Worm (Caenorhabditis elegans) whole organism, young adult: Measurements from ENCODE around the gene K02H11.9.

Experiments used
- B0336.3 ChIP-seq: fragments of 200-800 bp; sonication (Bioruptor generic); IDR thresholded peaks from 2 replicates; pipeline ENCODE4 v1.3.6; 2022; ENCODE audit warnings: missing genetic modification characterization, missing compliant biosample characterization
- F37B4.10 ChIP-seq: fragments of 200-800 bp; sonication (Bioruptor generic); IDR thresholded peaks from 2 replicates; pipeline ENCODE4 v1.3.6; 2022; ENCODE audit warnings: missing genetic modification characterization, missing compliant biosample characterization
- ama-1 ChIP-seq, 3 experiments: fragments of 150-350 bp in 1 of 3; sonication (generic microtip) in 2 of 3; optimal IDR thresholded peaks; 2 replicates each; lab custom pipeline; 2014 to 2018; ENCODE audit warnings: missing biosample characterization in 2 of 3, missing genetic modification characterization in 2 of 3, missing genetic modification reagents in 2 of 3
- attf-3 ChIP-seq: fragments of 200-800 bp; sonication (Bioruptor generic); conservative IDR thresholded peaks from 2 replicates; pipeline ENCODE4 v1.3.6; 2022; ENCODE audit warnings: missing genetic modification reagents, missing genetic modification characterization, missing compliant biosample characterization
- egl-44 ChIP-seq: fragments of 200-800 bp; sonication (Bioruptor generic); IDR thresholded peaks from 2 replicates; pipeline ENCODE4 v1.3.6; 2022; ENCODE audit warnings: missing genetic modification reagents, missing genetic modification characterization, missing compliant biosample characterization
- lag-1 ChIP-seq: fragments of 200-800 bp; sonication (Bioruptor generic); IDR thresholded peaks from 2 replicates; pipeline ENCODE4 v1.3.6; 2022; ENCODE audit warnings: missing genetic modification reagents, missing genetic modification characterization, missing compliant biosample characterization
- pha-4 ChIP-seq: fragments of 150-350 bp; sonication (generic microtip); optimal IDR thresholded peaks from 2 replicates; lab custom pipeline; 2014; ENCODE audit warnings: missing biosample characterization, missing genetic modification reagents, missing genetic modification characterization
- snpc-1.3 ChIP-seq: sonication (generic microtip); optimal IDR thresholded peaks from 2 replicates; lab custom pipeline; 2017; ENCODE audit warnings: missing genetic modification characterization, mild to moderate bottlenecking, missing compliant biosample characterization, antibody characterized with exemption, moderate library complexity, missing genotype, missing genetic modification reagents; ENCODE audit not compliant: insufficient read depth
- unc-62 ChIP-seq: fragments of 150-350 bp; optimal IDR thresholded peaks from 2 replicates; lab custom pipeline; 2014; ENCODE audit warnings: missing biosample characterization, missing genetic modification reagents, missing genetic modification characterization

DNA sequence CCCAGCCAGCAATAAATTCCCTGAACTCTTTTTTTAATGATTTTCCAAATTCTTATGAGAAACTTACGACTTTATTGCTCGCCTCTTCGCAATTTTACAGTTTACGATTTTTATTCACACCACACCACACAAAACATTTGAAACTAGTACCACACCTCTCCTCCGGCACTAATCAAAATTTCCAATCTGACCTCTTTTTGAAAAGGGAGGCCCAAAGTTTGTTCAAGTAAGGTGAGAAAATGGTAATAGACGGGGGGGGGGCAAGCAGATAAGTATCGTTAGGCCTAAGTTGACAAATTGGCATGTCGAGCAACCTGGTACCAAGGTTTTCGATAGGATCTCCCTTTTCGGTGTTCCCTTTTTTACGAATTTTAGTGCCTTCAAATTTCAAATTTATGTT is 42.9 kb upstream of the K02H11.9 start:
- TF ChIP-seq ama-1 (optimal IDR thresholded peaks at IDR 0.05; lab: Kevin White, UChicago) (no peak), ama-1 (GFP tag; optimal IDR thresholded peaks at IDR 0.05; lab: Kevin White, UChicago) (no peak), lag-1 (GFP tag; lab: Robert Waterston, UW) (no peak), pha-4 (tag; lab: Kevin White, UChicago) (no peak), snpc-1.3 (tag; lab: Kevin White, UChicago) (no peak), unc-62 (GFP tag; lab: Kevin White, UChicago) (no peak), F37B4.10 (GFP tag; lab: Robert Waterston, UW) (no peak), egl-44 (GFP tag; lab: Robert Waterston, UW) (no peak), B0336.3 (GFP tag; lab: Robert Waterston, UW) (no peak), attf-3 (GFP tag; lab: Robert Waterston, UW) (no peak)
